Fruit fly (Drosophila melanogaster) whole organism, wandering third instar larva: ENCODE results near the gene CG12998.

Source experiments
- Dif ChIP-seq: fragments of 200-275, 200-300 bp; sonication (Bioruptor generic); optimal IDR thresholded peaks from 2 replicates; lab custom pipeline; 2018; ENCODE audit warnings: missing biosample characterization, missing genetic modification characterization; ENCODE audit not compliant: partially characterized antibody
- dsf ChIP-seq: sonication (Bioruptor generic); optimal IDR thresholded peaks from 2 replicates; lab custom pipeline; 2016; ENCODE audit warnings: missing biosample characterization, missing genetic modification characterization, borderline replicate concordance
- ey ChIP-seq: fragments of 200-800 bp; sonication (Bioruptor generic); optimal IDR thresholded peaks from 2 replicates; lab custom pipeline; 2016; ENCODE audit warnings: missing biosample characterization, missing genetic modification characterization
- fru ChIP-seq: fragments of 200-800 bp; sonication (Bioruptor generic); optimal IDR thresholded peaks from 3 replicates; lab custom pipeline; 2016; ENCODE audit warnings: missing biosample characterization, mild to moderate bottlenecking, missing genetic modification characterization
- h ChIP-seq: fragments of 200-800 bp; sonication (Bioruptor generic); optimal IDR thresholded peaks from 3 replicates; lab custom pipeline; 2016; ENCODE audit warnings: missing biosample characterization, mild to moderate bottlenecking, missing genetic modification characterization
- lola ChIP-seq: fragments of >200 bp; optimal IDR thresholded peaks from 2 replicates; lab custom pipeline; 2017; ENCODE audit warnings: missing biosample characterization, missing genetic modification characterization
- pan ChIP-seq: fragments of >200 bp; optimal IDR thresholded peaks from 2 replicates; lab custom pipeline; 2017
- psq ChIP-seq: fragments of 200-800 bp; sonication (Bioruptor generic); optimal IDR thresholded peaks from 3 replicates; lab custom pipeline; 2017; ENCODE audit warnings: missing biosample characterization, mild to moderate bottlenecking, missing genetic modification characterization, moderate library complexity
- sage ChIP-seq: fragments of 200-800 bp; sonication (Bioruptor generic); optimal IDR thresholded peaks from 2 replicates; lab custom pipeline; 2016; ENCODE audit warnings: missing biosample characterization, mild to moderate bottlenecking, missing genetic modification characterization
- sv ChIP-seq: fragments of 200-800 bp; sonication (Bioruptor generic); optimal IDR thresholded peaks from 3 replicates; lab custom pipeline; 2016; ENCODE audit warnings: missing biosample characterization, missing genetic modification characterization
- tai ChIP-seq: sonication (Bioruptor generic); optimal IDR thresholded peaks from 2 replicates; lab custom pipeline; 2016; ENCODE audit warnings: missing biosample characterization, missing genetic modification characterization
- usp ChIP-seq: fragments of >200 bp; optimal IDR thresholded peaks from 2 replicates; lab custom pipeline; 2017; ENCODE audit warnings: missing biosample characterization, missing genetic modification characterization

DNA sequence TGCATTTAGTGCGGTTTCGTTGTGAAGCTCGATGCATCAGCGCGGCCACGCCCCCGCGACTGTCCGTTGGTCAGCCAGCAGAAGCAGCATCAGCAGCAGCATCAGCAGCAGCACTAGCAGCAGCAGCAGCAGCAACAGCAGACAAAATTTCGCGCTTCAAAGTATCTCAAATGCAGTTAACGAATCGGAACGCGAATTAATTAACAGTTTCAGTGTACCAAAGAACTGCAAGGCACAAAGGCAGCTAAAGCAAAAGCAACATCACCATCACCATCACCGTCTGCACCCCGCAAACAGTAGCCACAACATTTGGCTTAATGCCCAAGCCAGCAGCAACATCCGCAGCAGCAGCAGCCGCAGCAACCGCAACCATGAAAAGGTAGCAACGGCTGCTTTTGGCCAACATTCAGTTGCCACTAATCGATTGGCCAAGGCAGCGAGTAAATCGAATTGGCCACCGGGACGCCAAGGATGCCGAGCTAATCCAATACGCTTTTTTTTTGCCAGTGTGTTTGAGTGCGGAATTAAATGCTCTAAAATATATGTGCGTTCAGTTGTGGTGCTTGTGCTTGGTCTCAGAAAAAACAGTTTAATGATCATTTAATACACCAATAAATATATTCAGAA, 47.0 kb downstream of the CG12998 start:
- TF ChIP-seq psq (GFP tag; lab: Kevin White, UChicago) (no peak), dsf (GFP tag; lab: Kevin White, UChicago) (no peak), tai (no peak), h (GFP tag; lab: Kevin White, UChicago) (no peak), lola (no peak), sv (GFP tag; lab: Kevin White, UChicago) (no peak), fru (GFP tag; lab: Kevin White, UChicago) (no peak), sage (no peak), Dif (GFP tag; lab: Kevin White, UChicago) (no peak), ey (GFP tag; lab: Kevin White, UChicago) (no peak), pan (lab: Kevin White, UChicago) (no peak), usp (GFP tag; lab: Kevin White, UChicago) (no peak)
